Fruit fly (Drosophila melanogaster) whole organism, embryonic: Measurements from ENCODE around the gene CG1440.

Experiments
- Antp ChIP-seq: fragments of 200-800 bp; sonication (Bioruptor generic); optimal IDR thresholded peaks from 3 replicates; lab custom pipeline; 2016; ENCODE audit warnings: missing biosample characterization, missing genetic modification characterization
- CG10321 ChIP-seq: fragments of 200-800 bp; sonication (Bioruptor generic); IDR thresholded peaks from 2 replicates; pipeline ENCODE4 v1.3.6; 2022; ENCODE audit warnings: missing biosample characterization, missing genetic modification characterization
- CG11723 ChIP-seq: fragments of 200-800 bp; sonication (Bioruptor generic); optimal IDR thresholded peaks from 2 replicates; lab custom pipeline; 2017; ENCODE audit warnings: missing biosample characterization, mild to moderate bottlenecking, missing genetic modification characterization
- CG15073 ChIP-seq: fragments of 200-800 bp; sonication (Bioruptor generic); optimal IDR thresholded peaks from 2 replicates; lab custom pipeline; 2016; ENCODE audit warnings: missing biosample characterization, missing genetic modification characterization
- CG15514 ChIP-seq: fragments of 200-800 bp; sonication (Bioruptor generic); optimal IDR thresholded peaks from 3 replicates; lab custom pipeline; 2017; ENCODE audit warnings: missing biosample characterization, missing genetic modification characterization, mild to moderate bottlenecking, moderate library complexity, missing genetic modification reagents
- CG15696 ChIP-seq: fragments of 200-800 bp; sonication (Bioruptor generic); optimal IDR thresholded peaks from 2 replicates; lab custom pipeline; 2019; ENCODE audit warnings: missing biosample characterization, mild to moderate bottlenecking, missing genetic modification characterization, moderate library complexity
- CG17385 ChIP-seq: fragments of 200-800 bp; sonication (Bioruptor generic); optimal IDR thresholded peaks from 3 replicates; lab custom pipeline; 2018; ENCODE audit warnings: missing biosample characterization, mild to moderate bottlenecking, missing genetic modification characterization
- CG2116 ChIP-seq: fragments of 200-800 bp; sonication (Bioruptor generic); optimal IDR thresholded peaks from 3 replicates; lab custom pipeline; 2018; ENCODE audit warnings: missing biosample characterization, mild to moderate bottlenecking, missing genetic modification characterization
- CG30403 ChIP-seq: fragments of 200-800 bp; sonication (Bioruptor generic); optimal IDR thresholded peaks from 3 replicates; lab custom pipeline; 2016; ENCODE audit warnings: missing biosample characterization, missing genetic modification characterization
- CG32532 ChIP-seq: fragments of 200-800 bp; sonication (Bioruptor generic); IDR thresholded peaks from 2 replicates; pipeline ENCODE4 v1.3.6; 2022; ENCODE audit warnings: missing biosample characterization, missing genetic modification characterization
- CG8359 ChIP-seq: fragments of 200-800 bp; sonication (Bioruptor generic); optimal IDR thresholded peaks from 2 replicates; lab custom pipeline; 2017; ENCODE audit warnings: missing biosample characterization, mild to moderate bottlenecking, missing genetic modification characterization, borderline replicate concordance
- CG8924 ChIP-seq: fragments of 200-800 bp; optimal IDR thresholded peaks from 3 replicates; lab custom pipeline; 2019; ENCODE audit warnings: missing biosample characterization, mild to moderate bottlenecking, missing genetic modification characterization, moderate library complexity
- CG9609 ChIP-seq: fragments of 200-800 bp; sonication (Bioruptor generic); optimal IDR thresholded peaks from 3 replicates; lab custom pipeline; 2016; ENCODE audit warnings: missing biosample characterization, missing genetic modification characterization
- Ets65A ChIP-seq: fragments of 200-800 bp; sonication (Bioruptor generic); peaks from one replicate; lab custom pipeline; 2016; ENCODE audit warnings: missing biosample characterization, missing genetic modification characterization
- Fer1 ChIP-seq: fragments of 200-800 bp; sonication (Bioruptor generic); optimal IDR thresholded peaks from 2 replicates; lab custom pipeline; 2017; ENCODE audit warnings: missing biosample characterization, mild to moderate bottlenecking, missing genetic modification characterization
- Hr51 ChIP-seq, 2 experiments: fragments of 200-800 bp; sonication (Bioruptor generic); optimal IDR thresholded peaks; 2 replicates in 1 of 2; 3 replicates in 1 of 2; lab custom pipeline; 2016 to 2018; ENCODE audit warnings: missing biosample characterization in 2 of 2, missing genetic modification characterization in 2 of 2, mild to moderate bottlenecking in 1 of 2, moderate library complexity in 1 of 2
- Hr78 ChIP-seq, 2 experiments: fragments of 200-800 bp in 1 of 2; fragments of >200 bp in 1 of 2; sonication (Bioruptor generic) in 1 of 2; optimal IDR thresholded peaks; 2 replicates each; lab custom pipeline; 2017 to 2019; ENCODE audit warnings: missing biosample characterization in 2 of 2, missing genetic modification characterization in 2 of 2, mild to moderate bottlenecking in 1 of 2, moderate library complexity in 1 of 2
- Lpt ChIP-seq: fragments of >200 bp; optimal IDR thresholded peaks from 2 replicates; lab custom pipeline; 2018; ENCODE audit warnings: missing biosample characterization, missing genetic modification characterization
- Med ChIP-seq: fragments of 200-800 bp; sonication (Bioruptor generic); peaks from one replicate; lab custom pipeline; 2016; ENCODE audit warnings: missing biosample characterization, missing genetic modification characterization, mild to moderate bottlenecking, inconsistent platforms, moderate library complexity
- NC2α ChIP-seq: fragments of 200-800 bp; sonication (Bioruptor generic); optimal IDR thresholded peaks from 2 replicates; lab custom pipeline; 2016; ENCODE audit warnings: missing biosample characterization, missing genetic modification characterization
- Nf-YA ChIP-seq: fragments of 200-800 bp; sonication (Bioruptor generic); IDR thresholded peaks from 2 replicates; pipeline ENCODE4 v1.3.6; 2022; ENCODE audit warnings: missing biosample characterization, missing genetic modification characterization
- Pdp1 ChIP-seq, 2 experiments: fragments of 200-800 bp; sonication (Bioruptor generic); optimal IDR thresholded peaks; 3 replicates each; lab custom pipeline; 2016; ENCODE audit warnings: missing biosample characterization in 2 of 2, missing genetic modification characterization in 2 of 2, mild to moderate bottlenecking in 1 of 2, moderate library complexity in 1 of 2
- Usf ChIP-seq: fragments of 200-800 bp; sonication (Bioruptor generic); optimal IDR thresholded peaks from 2 replicates; lab custom pipeline; 2017; ENCODE audit warnings: missing genotype, missing biosample characterization, missing genetic modification characterization
- ase ChIP-seq: fragments of 200-800 bp; sonication (Bioruptor generic); IDR thresholded peaks from 3 replicates; pipeline ENCODE4 v1.3.6; 2022; ENCODE audit warnings: missing biosample characterization, missing genetic modification characterization
- cwo ChIP-seq: fragments of 200-800 bp; sonication (Bioruptor generic); optimal IDR thresholded peaks from 3 replicates; lab custom pipeline; 2017; ENCODE audit warnings: missing biosample characterization, missing genetic modification characterization, mild to moderate bottlenecking, moderate library complexity, missing genetic modification reagents
- da ChIP-seq: fragments of 200-800 bp; sonication (Bioruptor generic); optimal IDR thresholded peaks from 2 replicates; lab custom pipeline; 2016; ENCODE audit warnings: missing biosample characterization, missing genetic modification characterization
- dimm ChIP-seq: fragments of 200-800 bp; sonication (Bioruptor generic); IDR thresholded peaks from 2 replicates; pipeline ENCODE4 v1.3.6; 2022; ENCODE audit warnings: missing biosample characterization, missing genetic modification characterization
- eve ChIP-seq, 2 experiments: fragments of >200 bp; optimal IDR thresholded peaks; 2 replicates each; lab custom pipeline; 2017; ENCODE audit warnings: missing biosample characterization in 2 of 2, missing genetic modification characterization in 2 of 2
- exex ChIP-seq: fragments of 200-800 bp; sonication (Bioruptor generic); optimal IDR thresholded peaks from 4 replicates; lab custom pipeline; 2018; ENCODE audit warnings: missing biosample characterization, mild to moderate bottlenecking, missing genetic modification characterization, moderate library complexity
- gfzf ChIP-seq: fragments of 200-800 bp; sonication (Bioruptor generic); optimal IDR thresholded peaks from 2 replicates; lab custom pipeline; 2016; ENCODE audit warnings: missing biosample characterization, mild to moderate bottlenecking, missing genetic modification characterization, moderate library complexity
- kah ChIP-seq: fragments of 200-800 bp; sonication (Bioruptor generic); optimal IDR thresholded peaks from 2 replicates; lab custom pipeline; 2018; ENCODE audit warnings: missing biosample characterization, mild to moderate bottlenecking, missing genetic modification characterization
- ken ChIP-seq: fragments of 200-800 bp; sonication (Bioruptor generic); IDR thresholded peaks from 3 replicates; pipeline ENCODE4 v1.3.6; 2022; ENCODE audit warnings: missing biosample characterization, missing genetic modification characterization
- kni ChIP-seq: fragments of 200-800 bp; sonication (Bioruptor generic); optimal IDR thresholded peaks from 3 replicates; lab custom pipeline; 2017; ENCODE audit warnings: mild to moderate bottlenecking, missing biosample characterization, missing genetic modification reagents, missing genetic modification characterization
- lmd ChIP-seq: fragments of 200-800 bp; sonication (Bioruptor generic); IDR thresholded peaks from 2 replicates; pipeline ENCODE4 v1.3.6; 2022; ENCODE audit warnings: missing biosample characterization, missing genetic modification characterization
- mirr ChIP-seq: fragments of 200-800 bp; sonication (Bioruptor generic); optimal IDR thresholded peaks from 3 replicates; lab custom pipeline; 2018; ENCODE audit warnings: missing biosample characterization, mild to moderate bottlenecking, missing genetic modification characterization
- nerfin-1 ChIP-seq: fragments of 200-800 bp; sonication (Bioruptor generic); optimal IDR thresholded peaks from 3 replicates; lab custom pipeline; 2019; ENCODE audit warnings: missing biosample characterization, mild to moderate bottlenecking, missing genetic modification characterization, moderate library complexity
- onecut ChIP-seq: fragments of 200-800 bp; sonication (Bioruptor generic); IDR thresholded peaks from 2 replicates; pipeline ENCODE4 v1.3.6; 2022; ENCODE audit warnings: missing biosample characterization, missing genetic modification characterization
- slp2 ChIP-seq: fragments of 200-800 bp; sonication (Bioruptor generic); optimal IDR thresholded peaks from 2 replicates; lab custom pipeline; 2016; ENCODE audit warnings: missing biosample characterization, missing genetic modification characterization

CG1440 gene

dm6 chrX:8490291-8490975 lies 53.6 kb downstream of the CG1440 start:
- TF ChIP-seq CG8359 = no peak
- TF ChIP-seq CG30403 (GFP tag; lab: Kevin White, UChicago) = no peak
- TF ChIP-seq nerfin-1 (tag; lab: Kevin White, UChicago) = peak; percentile 1
- no peak for TF ChIP-seq Fer1 (GFP tag; lab: Kevin White, UChicago)
- no peak for TF ChIP-seq gfzf (GFP tag; lab: Kevin White, UChicago)
- peak; percentile 77 for TF ChIP-seq cwo
- TF ChIP-seq da (GFP tag; lab: Kevin White, UChicago) = no peak
- TF ChIP-seq CG15696 (tag; lab: Kevin White, UChicago) = no peak
- TF ChIP-seq CG17385 = peak; percentile 25
- TF ChIP-seq dimm (GFP tag; lab: Robert Waterston, UW) = no peak
- TF ChIP-seq Hr78 (GFP tag; optimal IDR thresholded peaks at IDR 0.05; lab: Kevin White, UChicago) = peak in 1 of 2 experiments; percentile 80
- no peak for TF ChIP-seq Antp (GFP tag; lab: Kevin White, UChicago)
- TF ChIP-seq ase (GFP tag; lab: Robert Waterston, UW) = no peak
- TF ChIP-seq slp2 (GFP tag; lab: Kevin White, UChicago) = no peak
- no peak for TF ChIP-seq CG2116
- TF ChIP-seq CG15514 (GFP tag; lab: Kevin White, UChicago) = no peak
- TF ChIP-seq Med (GFP tag; lab: Kevin White, UChicago) = peak; percentile 33
- no peak for TF ChIP-seq kni
- no peak for TF ChIP-seq CG9609 (GFP tag; lab: Kevin White, UChicago)
- TF ChIP-seq eve (GFP tag; optimal IDR thresholded peaks at IDR 0.05; lab: Kevin White, UChicago) = peak in 1 of 2 experiments; percentile 57
- no peak for TF ChIP-seq Hr51 (GFP tag; optimal IDR thresholded peaks at IDR 0.05; lab: Kevin White, UChicago)
- TF ChIP-seq CG11723 (GFP tag; lab: Kevin White, UChicago) = no peak
- no peak for TF ChIP-seq kah
- peak; percentile 99 for TF ChIP-seq onecut (GFP tag; lab: Robert Waterston, UW)
- TF ChIP-seq CG8924 = no peak
- TF ChIP-seq exex (tag; lab: Kevin White, UChicago) = peak; percentile 73
- TF ChIP-seq mirr (GFP tag; lab: Kevin White, UChicago) = peak; percentile 48
- no peak for TF ChIP-seq Usf (GFP tag; lab: Kevin White, UChicago)
- TF ChIP-seq Lpt (GFP tag; lab: Kevin White, UChicago) = no peak
- 0 out of 3 replicates have a peak, but pooled peaks have one; percentile 29 for TF ChIP-seq ken (GFP tag; lab: Robert Waterston, UW)
- TF ChIP-seq Nf-YA (GFP tag; lab: Robert Waterston, UW) = no peak
- no peak for TF ChIP-seq CG32532
- TF ChIP-seq CG10321 (GFP tag; lab: Robert Waterston, UW) = 0 out of 2 replicates have a peak, but pooled peaks have one; percentile 37
- peak in 1 of 2 experiments; percentile 51 for TF ChIP-seq Pdp1 (GFP tag; optimal IDR thresholded peaks at IDR 0.05; lab: Kevin White, UChicago)
- TF ChIP-seq Ets65A = no peak
- no peak for TF ChIP-seq NC2α
- TF ChIP-seq lmd (GFP tag; lab: Robert Waterston, UW) = no peak
- no peak for TF ChIP-seq CG15073 (GFP tag; lab: Kevin White, UChicago)
